Fruit fly (Drosophila melanogaster) whole organism, pupa: ENCODE data around the gene Mps1.

Experiments used
- CG10348 ChIP-seq: fragments of 200-800 bp; sonication (Bioruptor generic); IDR thresholded peaks from 2 replicates; pipeline ENCODE4 v1.3.6; 2022; ENCODE audit warnings: missing biosample characterization, missing genetic modification characterization
- CG12605 ChIP-seq: fragments of 200-800 bp; sonication (Bioruptor generic); IDR thresholded peaks from 2 replicates; pipeline ENCODE4 v1.3.6; 2022; ENCODE audit warnings: missing biosample characterization, missing genetic modification characterization
- CG13204 ChIP-seq: fragments of 200-800 bp; sonication (Bioruptor generic); optimal IDR thresholded peaks from 2 replicates; lab custom pipeline; 2018; ENCODE audit warnings: missing biosample characterization, mild to moderate bottlenecking, missing genetic modification characterization, moderate library complexity
- CG14655 ChIP-seq: fragments of 200-800 bp; sonication (Bioruptor generic); optimal IDR thresholded peaks from 3 replicates; lab custom pipeline; 2017; ENCODE audit warnings: mild to moderate bottlenecking, missing biosample characterization, missing genetic modification reagents, missing genetic modification characterization
- CG15710 ChIP-seq: fragments of 200-800 bp; sonication (Bioruptor generic); optimal IDR thresholded peaks from 2 replicates; lab custom pipeline; 2018; ENCODE audit warnings: missing biosample characterization, mild to moderate bottlenecking, missing genetic modification characterization, moderate library complexity
- CG17806 ChIP-seq: fragments of 200-800 bp; sonication (Bioruptor generic); optimal IDR thresholded peaks from 2 replicates; lab custom pipeline; 2018; ENCODE audit warnings: missing biosample characterization, mild to moderate bottlenecking, missing genetic modification characterization, moderate library complexity
- CG32121 ChIP-seq: fragments of 200-800 bp; sonication (Bioruptor generic); IDR thresholded peaks from 2 replicates; pipeline ENCODE4 v1.3.6; 2022; ENCODE audit warnings: missing biosample characterization, missing genetic modification characterization
- CG34367 ChIP-seq: fragments of 200-800 bp; sonication (Bioruptor generic); optimal IDR thresholded peaks from 2 replicates; lab custom pipeline; 2018; ENCODE audit warnings: missing biosample characterization, mild to moderate bottlenecking, missing genetic modification characterization
- CG4496 ChIP-seq: fragments of 200-800 bp; sonication (Bioruptor generic); IDR thresholded peaks from 3 replicates; pipeline ENCODE4 v1.3.6; 2022; ENCODE audit warnings: missing biosample characterization, missing genetic modification characterization
- CG8159 ChIP-seq: fragments of 200-800 bp; sonication (Bioruptor generic); optimal IDR thresholded peaks from 3 replicates; lab custom pipeline; 2018; ENCODE audit warnings: missing biosample characterization, mild to moderate bottlenecking, missing genetic modification characterization, moderate library complexity
- CG8301 ChIP-seq: fragments of 200-800 bp; sonication (Bioruptor generic); optimal IDR thresholded peaks from 2 replicates; lab custom pipeline; 2018; ENCODE audit warnings: missing biosample characterization, mild to moderate bottlenecking, missing genetic modification characterization
- CG9948 ChIP-seq: fragments of 200-800 bp; sonication (Bioruptor generic); optimal IDR thresholded peaks from 2 replicates; lab custom pipeline; 2018; ENCODE audit warnings: missing biosample characterization, mild to moderate bottlenecking, missing genetic modification characterization, moderate library complexity
- D1 ChIP-seq: fragments of 200-800 bp; sonication (Bioruptor generic); optimal IDR thresholded peaks from 2 replicates; lab custom pipeline; 2018; ENCODE audit warnings: missing biosample characterization, mild to moderate bottlenecking, missing genetic modification characterization, moderate library complexity
- EcR ChIP-seq: fragments of 200-800 bp; sonication (Bioruptor generic); optimal IDR thresholded peaks from 3 replicates; lab custom pipeline; 2019; ENCODE audit warnings: missing biosample characterization, missing genetic modification characterization, mild to moderate bottlenecking, moderate library complexity, missing genetic modification reagents
- Ets98B ChIP-seq: fragments of 200-800 bp; sonication (Bioruptor generic); IDR thresholded peaks from 2 replicates; pipeline ENCODE4 v1.3.6; 2022; ENCODE audit warnings: missing biosample characterization, missing genetic modification characterization
- Pif1A ChIP-seq: fragments of 200-800 bp; sonication (Bioruptor generic); optimal IDR thresholded peaks from 3 replicates; lab custom pipeline; 2016; ENCODE audit warnings: missing biosample characterization, missing genetic modification characterization
- Pif1B ChIP-seq: fragments of 200-800 bp; sonication (Bioruptor generic); optimal IDR thresholded peaks from 3 replicates; lab custom pipeline; 2016; ENCODE audit warnings: missing biosample characterization, missing genetic modification characterization
- Snoo ChIP-seq: fragments of 200-800 bp; sonication (Bioruptor generic); optimal IDR thresholded peaks from 3 replicates; lab custom pipeline; 2017; ENCODE audit warnings: missing biosample characterization, mild to moderate bottlenecking, missing genetic modification characterization, inconsistent platforms
- fd96Ca ChIP-seq: fragments of 200-800 bp; sonication (Bioruptor generic); IDR thresholded peaks from 3 replicates; pipeline ENCODE4 v1.3.6; 2022; ENCODE audit warnings: missing biosample characterization, missing genetic modification characterization
- gl ChIP-seq: fragments of 200-800 bp; sonication (Bioruptor generic); optimal IDR thresholded peaks from 2 replicates; lab custom pipeline; 2018; ENCODE audit warnings: missing biosample characterization, mild to moderate bottlenecking, missing genetic modification characterization
- rn ChIP-seq: fragments of 200-800 bp; sonication (Bioruptor generic); IDR thresholded peaks from 2 replicates; pipeline ENCODE4 v1.3.6; 2022; ENCODE audit warnings: missing biosample characterization, missing genetic modification characterization

Mps1 gene

DNA sequence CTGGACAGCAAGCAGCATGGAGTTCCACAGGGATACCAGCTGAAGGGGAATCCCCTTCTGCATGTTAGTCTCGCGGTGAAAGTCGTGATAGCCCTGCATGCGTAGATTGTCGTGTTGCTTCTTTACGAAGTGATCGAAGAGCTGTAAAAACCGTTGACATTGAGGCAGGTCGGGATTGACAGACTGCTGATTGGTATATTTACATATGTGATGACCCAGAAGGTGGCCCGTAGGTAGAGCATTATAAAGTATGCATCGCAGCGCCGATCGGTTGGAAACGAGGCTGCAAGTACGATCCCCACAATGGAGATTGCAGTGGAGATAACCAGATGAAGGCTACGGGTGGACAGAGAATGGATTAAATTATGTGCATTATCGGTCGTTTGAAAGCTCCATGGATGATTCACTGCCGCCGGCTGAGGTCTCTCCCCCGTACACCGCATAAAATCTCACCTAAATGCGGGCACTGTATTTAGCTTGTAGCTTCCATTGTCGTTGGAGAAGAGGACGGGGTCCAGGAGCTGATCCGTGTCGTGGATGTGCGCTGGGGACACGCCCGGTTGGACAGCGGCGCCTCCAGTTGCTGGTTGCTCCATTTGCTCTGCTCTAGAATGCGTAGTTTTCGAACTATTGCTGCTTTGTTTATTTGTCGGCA lies 742 bp upstream of the Mps1 start:
- TF ChIP-seq CG9948 (tag; lab: Kevin White, UChicago) (no peak), EcR (peak; percentile 53)

- TF ChIP-seq Ets98B (GFP tag; lab: Robert Waterston, UW), result no peak
- no peak for TF ChIP-seq CG13204 (GFP tag; lab: Kevin White, UChicago)
- no peak for TF ChIP-seq Pif1B (GFP tag; lab: Kevin White, UChicago)
- peak; percentile 88 for TF ChIP-seq EcR
These were observed 7.2 kb downstream of the Mps1 start for dm6 chr3R:17678138-17678873.

- TF ChIP-seq Pif1A, result no peak
- TF ChIP-seq gl (tag; lab: Kevin White, UChicago), result peak; percentile 26
- no peak for TF ChIP-seq fd96Ca (GFP tag; lab: Robert Waterston, UW)
- peak; percentile 86 for TF ChIP-seq Pif1B (GFP tag; lab: Kevin White, UChicago)
- peak; percentile 82 for TF ChIP-seq CG32121 (GFP tag; lab: Robert Waterston, UW)
- no peak for TF ChIP-seq CG13204 (GFP tag; lab: Kevin White, UChicago)
- peak; percentile 87 for TF ChIP-seq CG8159 (tag; lab: Kevin White, UChicago)
- TF ChIP-seq Snoo (tag; lab: Kevin White, UChicago), result peak; percentile 89
- TF ChIP-seq EcR, result peak; percentile 11
- peak; percentile 45; the same call in 1 of the 2 replicates for TF ChIP-seq rn
- TF ChIP-seq CG15710, result peak; percentile 87
- peak; percentile 82 for TF ChIP-seq CG4496
- no peak for TF ChIP-seq CG10348 (GFP tag; lab: Robert Waterston, UW)
- TF ChIP-seq Ets98B (GFP tag; lab: Robert Waterston, UW), result peak; percentile 58
- TF ChIP-seq CG17806, result peak; percentile 84
- peak; percentile 85 for TF ChIP-seq D1 (tag; lab: Kevin White, UChicago)
- TF ChIP-seq CG34367, result peak; percentile 79
- peak; percentile 96 for TF ChIP-seq CG14655 (GFP tag; lab: Kevin White, UChicago)
- peak; percentile 52 for TF ChIP-seq CG12605
- TF ChIP-seq CG9948 (tag; lab: Kevin White, UChicago), result peak; percentile 89
- peak; percentile 94 for TF ChIP-seq CG8301 (tag; lab: Kevin White, UChicago)
- TF ChIP-seq, all 21 proteins: peak for 17
These were observed 8.4 kb downstream of the Mps1 start for dm6 chr3R:17679368-17679997.

- TF ChIP-seq Pif1A (no peak), CG13204 (GFP tag; lab: Kevin White, UChicago) (peak; percentile 16), EcR (peak; percentile 92), fd96Ca (GFP tag; lab: Robert Waterston, UW) (no peak), CG34367 (no peak)
- TF ChIP-seq, all 21 proteins: peak for 2
These were observed 9.2 kb downstream of the Mps1 start for dm6 chr3R:17680268-17680638.

DNA sequence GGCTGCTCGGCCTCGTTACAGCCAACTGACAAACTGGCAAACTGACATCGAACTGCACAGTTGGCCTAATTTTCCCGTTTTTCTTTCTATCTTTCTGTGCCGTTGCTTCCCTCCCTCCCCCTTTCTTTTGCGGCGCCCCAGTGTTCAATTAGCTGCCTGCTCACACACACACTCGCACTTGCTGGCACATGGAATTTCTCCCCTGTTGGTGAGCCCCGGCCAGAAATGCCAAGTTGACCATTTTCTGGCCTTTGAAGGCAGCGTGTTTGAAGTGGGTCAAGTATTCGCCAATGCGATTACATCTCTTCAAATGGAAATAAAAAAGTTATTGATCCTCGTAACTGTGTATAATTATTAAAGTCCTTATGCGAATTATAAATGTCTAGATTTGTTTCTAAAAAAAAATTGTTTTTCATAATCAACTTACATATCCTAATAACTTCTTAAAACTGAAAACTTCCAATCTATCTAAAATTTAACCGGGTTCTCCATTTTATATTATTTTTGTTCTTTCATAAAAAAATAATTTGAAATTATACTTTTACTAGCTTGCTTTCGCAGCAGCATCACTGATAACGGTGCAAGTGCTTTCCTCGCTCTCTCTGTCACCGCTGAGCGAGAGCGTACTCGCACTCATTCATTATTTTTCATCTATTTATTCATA lies 9.7 kb downstream of the Mps1 start:
- TF ChIP-seq fd96Ca (GFP tag; lab: Robert Waterston, UW) (no peak), gl (tag; lab: Kevin White, UChicago) (no peak), D1 (tag; lab: Kevin White, UChicago) (no peak), CG14655 (GFP tag; lab: Kevin White, UChicago) (no peak), CG13204 (GFP tag; lab: Kevin White, UChicago) (no peak), CG4496 (no peak), Ets98B (GFP tag; lab: Robert Waterston, UW) (peak; percentile 5), CG12605 (no peak), CG8159 (tag; lab: Kevin White, UChicago) (no peak), Pif1A (no peak), CG32121 (GFP tag; lab: Robert Waterston, UW) (peak; percentile 44; the same call in 1 of the 2 replicates), CG8301 (tag; lab: Kevin White, UChicago) (peak; percentile 45), CG9948 (tag; lab: Kevin White, UChicago) (peak; percentile 21), CG15710 (peak; percentile 23), Pif1B (GFP tag; lab: Kevin White, UChicago) (no peak), CG34367 (peak; percentile 0), rn (no peak), Snoo (tag; lab: Kevin White, UChicago) (peak; percentile 58), EcR (peak; percentile 33), CG17806 (no peak)
